Worm (Caenorhabditis elegans) whole organism, young adult: ENCODE data around the gene glt-5.

ENCODE experiments used
- B0336.3 ChIP-seq: fragments of 200-800 bp; sonication (Bioruptor generic); IDR thresholded peaks from 2 replicates; pipeline ENCODE4 v1.3.6; 2022; ENCODE audit warnings: missing genetic modification characterization, missing compliant biosample characterization
- F10E7.11 ChIP-seq: sonication (generic microtip); optimal IDR thresholded peaks from 2 replicates; lab custom pipeline; 2017; ENCODE audit warnings: mild to moderate bottlenecking, missing genetic modification characterization, moderate library complexity, missing compliant biosample characterization
- F22D6.2 ChIP-seq: sonication (generic microtip); optimal IDR thresholded peaks from 2 replicates; lab custom pipeline; 2016; ENCODE audit warnings: mild to moderate bottlenecking, missing genetic modification characterization, missing compliant biosample characterization
- F39B2.1 ChIP-seq: fragments of 200-800 bp; sonication (Bioruptor generic); IDR thresholded peaks from 2 replicates; pipeline ENCODE4 v1.3.6; 2022; ENCODE audit warnings: missing genetic modification reagents, missing genetic modification characterization, missing compliant biosample characterization
- F49E8.2 ChIP-seq: sonication (generic microtip); optimal IDR thresholded peaks from 3 replicates; lab custom pipeline; 2017; ENCODE audit warnings: missing genetic modification characterization, mild to moderate bottlenecking, missing compliant biosample characterization, antibody characterized with exemption, moderate library complexity; ENCODE audit not compliant: insufficient read depth
- F52B5.7 ChIP-seq: sonication (generic microtip); optimal IDR thresholded peaks from 2 replicates; lab custom pipeline; 2016; ENCODE audit warnings: mild to moderate bottlenecking, missing genetic modification characterization, missing compliant biosample characterization
- F55B11.4 ChIP-seq: sonication (generic microtip); optimal IDR thresholded peaks from 2 replicates; lab custom pipeline; 2016; ENCODE audit warnings: missing compliant biosample characterization, missing genetic modification characterization, borderline replicate concordance; ENCODE audit not compliant: insufficient read depth
- F57C9.4 ChIP-seq: sonication (generic microtip); optimal IDR thresholded peaks from 2 replicates; lab custom pipeline; 2017; ENCODE audit warnings: mild to moderate bottlenecking, missing genetic modification characterization, missing compliant biosample characterization
- T26A5.8 ChIP-seq: sonication (generic microtip); optimal IDR thresholded peaks from 2 replicates; lab custom pipeline; 2016; ENCODE audit warnings: missing genetic modification characterization, missing compliant biosample characterization
- Y53G8AR.9 ChIP-seq: fragments of 200-800 bp; sonication (Bioruptor generic); conservative IDR thresholded peaks from 2 replicates; pipeline ENCODE4 v1.3.6; 2022; ENCODE audit warnings: missing genetic modification reagents, missing genetic modification characterization, missing compliant biosample characterization
- Y67H2A.10 ChIP-seq: fragments of 200-800 bp; sonication (Bioruptor generic); conservative IDR thresholded peaks from 2 replicates; pipeline ENCODE4 v1.3.6; 2022; ENCODE audit warnings: missing genetic modification reagents, missing genetic modification characterization, missing compliant biosample characterization
- Y95B8A.8 ChIP-seq: fragments of 200-800 bp; sonication (Bioruptor generic); IDR thresholded peaks from 2 replicates; pipeline ENCODE4 v1.3.6; 2022; ENCODE audit warnings: missing genetic modification reagents, missing genetic modification characterization, missing compliant biosample characterization
- aptf-2 ChIP-seq: fragments of 200-800 bp; sonication (Bioruptor generic); conservative IDR thresholded peaks from 2 replicates; pipeline ENCODE4 v1.3.6; 2022; ENCODE audit warnings: missing genetic modification reagents, missing genetic modification characterization, missing compliant biosample characterization
- attf-5 ChIP-seq: fragments of 200-800 bp; sonication (Bioruptor generic); optimal IDR thresholded peaks from 2 replicates; lab custom pipeline; 2018; ENCODE audit warnings: mild to moderate bottlenecking, missing genetic modification characterization, missing compliant biosample characterization
- bed-1 ChIP-seq: fragments of 200-800 bp; sonication (Bioruptor generic); IDR thresholded peaks from 2 replicates; pipeline ENCODE4 v1.3.6; 2022; ENCODE audit warnings: missing genetic modification reagents, missing genetic modification characterization, missing compliant biosample characterization
- bed-2 ChIP-seq: fragments of 200-800 bp; sonication (Bioruptor generic); IDR thresholded peaks from 2 replicates; pipeline ENCODE4 v1.3.6; 2022; ENCODE audit warnings: missing genetic modification reagents, missing genetic modification characterization, missing compliant biosample characterization
- ccch-3 ChIP-seq: fragments of 200-800 bp; sonication (Bioruptor generic); optimal IDR thresholded peaks from 2 replicates; lab custom pipeline; 2018; ENCODE audit warnings: mild to moderate bottlenecking, missing genetic modification characterization, missing compliant biosample characterization
- cebp-2 ChIP-seq: fragments of 200-800 bp; sonication (Bioruptor generic); IDR thresholded peaks from 2 replicates; pipeline ENCODE4 v1.3.6; 2022; ENCODE audit warnings: missing genetic modification characterization, missing compliant biosample characterization
- ceh-100 ChIP-seq: fragments of 200-800 bp; sonication (Bioruptor generic); IDR thresholded peaks from 2 replicates; pipeline ENCODE4 v1.3.6; 2022; ENCODE audit warnings: missing genetic modification reagents, missing genetic modification characterization, missing compliant biosample characterization
- chd-7 ChIP-seq: sonication (generic microtip); optimal IDR thresholded peaks from 2 replicates; lab custom pipeline; 2016; ENCODE audit warnings: mild to moderate bottlenecking, missing genetic modification characterization, moderate library complexity, missing compliant biosample characterization
- ets-4 ChIP-seq: fragments of 200-800 bp; sonication (Bioruptor generic); optimal IDR thresholded peaks from 2 replicates; lab custom pipeline; 2018; ENCODE audit warnings: mild to moderate bottlenecking, missing genetic modification characterization, missing compliant biosample characterization
- hmg-1.2 ChIP-seq: fragments of 200-800 bp; sonication (Bioruptor generic); IDR thresholded peaks from 2 replicates; pipeline ENCODE4 v1.3.6; 2022; ENCODE audit warnings: missing genetic modification reagents, missing genetic modification characterization, missing compliant biosample characterization
- hmg-20 ChIP-seq: fragments of 200-800 bp; sonication (Bioruptor generic); IDR thresholded peaks from 2 replicates; pipeline ENCODE4 v1.3.6; 2022; ENCODE audit warnings: missing genetic modification reagents, missing genetic modification characterization, missing compliant biosample characterization
- lin-40 ChIP-seq: sonication (generic microtip); optimal IDR thresholded peaks from 2 replicates; lab custom pipeline; 2016; ENCODE audit warnings: missing genetic modification characterization, mild to moderate bottlenecking, missing compliant biosample characterization, missing genotype, missing genetic modification reagents
- lir-1 ChIP-seq: fragments of 200-800 bp; sonication (Bioruptor generic); conservative IDR thresholded peaks from 2 replicates; pipeline ENCODE4 v1.3.6; 2022; ENCODE audit warnings: missing genetic modification reagents, missing genetic modification characterization, missing compliant biosample characterization
- lsy-27 ChIP-seq: sonication (generic microtip); optimal IDR thresholded peaks from 2 replicates; lab custom pipeline; 2017; ENCODE audit warnings: missing genetic modification characterization, mild to moderate bottlenecking, missing compliant biosample characterization, antibody characterized with exemption, missing genotype, borderline replicate concordance; ENCODE audit not compliant: insufficient read depth
- madf-6 ChIP-seq: fragments of 200-800 bp; sonication (Bioruptor generic); IDR thresholded peaks from 2 replicates; pipeline ENCODE4 v1.3.6; 2022; ENCODE audit warnings: missing genetic modification reagents, missing genetic modification characterization, missing compliant biosample characterization
- madf-8 ChIP-seq: fragments of 200-800 bp; sonication (Bioruptor generic); conservative IDR thresholded peaks from 2 replicates; pipeline ENCODE4 v1.3.6; 2022; ENCODE audit warnings: missing genetic modification reagents, missing genetic modification characterization, missing compliant biosample characterization
- mel-28 ChIP-seq: sonication (generic microtip); optimal IDR thresholded peaks from 2 replicates; lab custom pipeline; 2016; ENCODE audit warnings: borderline replicate concordance, mild to moderate bottlenecking, missing genetic modification characterization, missing compliant biosample characterization
- nfya-1 ChIP-seq: sonication (generic microtip); optimal IDR thresholded peaks from 2 replicates; lab custom pipeline; 2017; ENCODE audit warnings: antibody characterized with exemption, missing compliant biosample characterization, missing genetic modification characterization, borderline replicate concordance; ENCODE audit not compliant: insufficient read depth
- nfyb-1 ChIP-seq: fragments of 200-800 bp; sonication (Bioruptor generic); IDR thresholded peaks from 2 replicates; pipeline ENCODE4 v1.3.6; 2022; ENCODE audit warnings: missing genetic modification reagents, missing genetic modification characterization, missing compliant biosample characterization
- nhr-179 ChIP-seq: sonication (generic microtip); optimal IDR thresholded peaks from 2 replicates; lab custom pipeline; 2016; ENCODE audit warnings: mild to moderate bottlenecking, missing genetic modification characterization, missing compliant biosample characterization
- pha-4 ChIP-seq: fragments of 150-350 bp; sonication (generic microtip); optimal IDR thresholded peaks from 2 replicates; lab custom pipeline; 2014; ENCODE audit warnings: missing biosample characterization, missing genetic modification reagents, missing genetic modification characterization
- rpc-1 ChIP-seq, 2 experiments: fragments of 150-350 bp in 1 of 2; sonication (generic microtip) in 1 of 2; optimal IDR thresholded peaks; 2 replicates each; lab custom pipeline; 2014 to 2018; ENCODE audit warnings: missing biosample characterization in 1 of 2, missing genetic modification characterization in 1 of 2, missing genetic modification reagents in 1 of 2, missing genotype in 1 of 2
- sdz-38 ChIP-seq: sonication (generic microtip); optimal IDR thresholded peaks from 2 replicates; lab custom pipeline; 2016; ENCODE audit warnings: missing genotype, missing genetic modification characterization, missing compliant biosample characterization
- snpc-3.4 ChIP-seq: sonication (generic microtip); optimal IDR thresholded peaks from 2 replicates; lab custom pipeline; 2017; ENCODE audit warnings: missing genetic modification characterization, mild to moderate bottlenecking, missing compliant biosample characterization, antibody characterized with exemption, moderate library complexity, missing genotype, missing genetic modification reagents
- somi-1 ChIP-seq: fragments of 200-800 bp; sonication (Bioruptor generic); optimal IDR thresholded peaks from 2 replicates; lab custom pipeline; 2018; ENCODE audit warnings: mild to moderate bottlenecking, missing genetic modification characterization, missing compliant biosample characterization
- sptf-2 ChIP-seq: fragments of 200-800 bp; sonication (Bioruptor generic); optimal IDR thresholded peaks from 2 replicates; lab custom pipeline; 2018; ENCODE audit warnings: mild to moderate bottlenecking, missing genetic modification characterization, missing compliant biosample characterization
- unc-130 ChIP-seq: sonication (generic microtip); optimal IDR thresholded peaks from 2 replicates; lab custom pipeline; 2016; ENCODE audit warnings: missing genetic modification reagents, missing genetic modification characterization, missing compliant biosample characterization
- zfh-2 ChIP-seq: fragments of 200-800 bp; sonication (Bioruptor generic); conservative IDR thresholded peaks from 2 replicates; pipeline ENCODE4 v1.3.6; 2022; ENCODE audit warnings: missing genetic modification reagents, missing genetic modification characterization, missing compliant biosample characterization
- ztf-22 ChIP-seq: fragments of 200-800 bp; sonication (Bioruptor generic); optimal IDR thresholded peaks from 2 replicates; lab custom pipeline; 2018; ENCODE audit warnings: mild to moderate bottlenecking, missing genetic modification characterization, moderate library complexity, missing compliant biosample characterization
- ztf-6 ChIP-seq: fragments of 200-800 bp; sonication (Bioruptor generic); IDR thresholded peaks from 2 replicates; pipeline ENCODE4 v1.3.6; 2022; ENCODE audit warnings: missing genetic modification reagents, missing genetic modification characterization, missing compliant biosample characterization

Gene glt-5

ce11 chrII:9753730-9754129 is 45.0 kb upstream of the glt-5 start, which contains the start of gene ZK1321.1:
Gene ZK1321.1, plus strand, starts transcription at chrII:9754030.
- TF ChIP-seq F22D6.2 (tag; lab: Kevin White, UChicago) (no peak), cebp-2 (GFP tag; lab: Robert Waterston, UW) (no peak), bed-1 (GFP tag; lab: Robert Waterston, UW) (no peak), Y53G8AR.9 (GFP tag; lab: Robert Waterston, UW) (no peak)

DNA sequence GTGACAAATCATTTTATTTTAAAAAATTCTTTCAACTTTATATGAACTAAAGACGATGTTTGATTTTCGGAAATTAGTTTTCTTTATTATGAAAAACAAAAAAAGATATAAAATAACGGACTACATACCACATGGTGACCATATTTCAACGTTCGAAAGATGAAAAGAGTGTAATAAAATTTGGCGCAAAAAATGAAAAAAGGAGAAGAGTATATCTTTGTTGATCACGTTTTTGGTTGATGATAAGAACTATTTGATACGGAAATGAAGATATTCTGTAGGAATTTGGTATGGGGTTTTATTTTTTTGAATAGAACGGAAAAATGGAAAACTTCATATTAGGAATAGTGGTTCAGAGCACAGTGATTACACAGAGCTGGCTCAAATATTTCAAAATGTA is 44.4 kb upstream of the glt-5 start, which contains the start of gene Y53C12B.7:
TSS of gene Y53C12B.7 (minus strand) at position 163 of the 400 bp plus-strand sequence.
- TF ChIP-seq madf-6 (GFP tag; lab: Robert Waterston, UW) (no peak), ceh-100 (GFP tag; lab: Robert Waterston, UW) (no peak), lsy-27 (tag; lab: Kevin White, UChicago) (no peak), hmg-20 (GFP tag; lab: Robert Waterston, UW) (no peak), zfh-2 (GFP tag; lab: Robert Waterston, UW) (no peak), chd-7 (no peak), snpc-3.4 (tag; lab: Kevin White, UChicago) (no peak), F57C9.4 (tag; lab: Kevin White, UChicago) (no peak), sptf-2 (no peak), aptf-2 (GFP tag; lab: Robert Waterston, UW) (no peak)

DNA sequence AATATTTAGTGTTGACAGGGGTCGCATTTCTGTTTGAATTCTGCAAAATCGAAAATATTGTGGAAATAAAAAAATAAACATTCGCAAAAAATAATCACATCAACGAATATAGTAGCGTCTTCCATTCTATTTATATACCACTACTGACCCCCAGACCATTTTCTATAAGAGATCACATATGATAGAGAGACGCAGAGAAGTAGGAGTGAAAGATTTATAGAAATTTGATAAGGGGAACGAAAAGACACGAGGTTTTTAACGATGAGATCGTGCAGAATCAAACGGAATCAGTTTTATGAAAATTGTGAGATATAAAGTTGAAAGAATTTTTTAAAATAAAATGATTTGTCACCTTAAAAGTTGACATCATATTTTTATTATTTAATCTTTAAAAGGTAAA is 43.6 kb upstream of the glt-5 start:
- TF ChIP-seq F55B11.4 (tag; lab: Kevin White, UChicago) (no peak), F39B2.1 (GFP tag; lab: Robert Waterston, UW) (no peak), B0336.3 (GFP tag; lab: Robert Waterston, UW) (no peak), lsy-27 (tag; lab: Kevin White, UChicago) (no peak), nfyb-1 (GFP tag; lab: Robert Waterston, UW) (no peak), somi-1 (GFP tag; lab: Kevin White, UChicago) (no peak), ets-4 (GFP tag; lab: Kevin White, UChicago) (no peak), rpc-1 (optimal IDR thresholded peaks at IDR 0.05; lab: Kevin White, UChicago) (no peak), rpc-1 (tag; optimal IDR thresholded peaks at IDR 0.05; lab: Kevin White, UChicago) (no peak), attf-5 (no peak), bed-2 (GFP tag; lab: Robert Waterston, UW) (no peak), mel-28 (tag; lab: Kevin White, UChicago) (no peak), ccch-3 (GFP tag; lab: Kevin White, UChicago) (no peak), Y53G8AR.9 (GFP tag; lab: Robert Waterston, UW) (no peak)

- TF ChIP-seq pha-4 (tag; lab: Kevin White, UChicago) (peak; percentile 6), Y95B8A.8 (GFP tag; lab: Robert Waterston, UW) (no peak), sdz-38 (tag; lab: Kevin White, UChicago) (no peak), nfyb-1 (GFP tag; lab: Robert Waterston, UW) (no peak), hmg-1.2 (GFP tag; lab: Robert Waterston, UW) (peak; percentile 40; the same call in 1 of the 2 replicates), nfya-1 (tag; lab: Kevin White, UChicago) (no peak), F52B5.7 (no peak), lir-1 (GFP tag; lab: Robert Waterston, UW) (no peak), attf-5 (peak; percentile 50), bed-2 (GFP tag; lab: Robert Waterston, UW) (no peak), lin-40 (tag; lab: Kevin White, UChicago) (peak; percentile 21), unc-130 (no peak), ztf-6 (no peak), F10E7.11 (tag; lab: Kevin White, UChicago) (no peak), nhr-179 (tag; lab: Kevin White, UChicago) (no peak), ztf-22 (GFP tag; lab: Kevin White, UChicago) (no peak), T26A5.8 (tag; lab: Kevin White, UChicago) (no peak), lsy-27 (tag; lab: Kevin White, UChicago) (no peak), Y67H2A.10 (GFP tag; lab: Robert Waterston, UW) (no peak), Y53G8AR.9 (GFP tag; lab: Robert Waterston, UW) (no peak), madf-8 (GFP tag; lab: Robert Waterston, UW) (no peak), F49E8.2 (peak; percentile 62), zfh-2 (GFP tag; lab: Robert Waterston, UW) (no peak)
Observed at ce11 chrII:9746069-9746468, 37.4 kb upstream of the glt-5 start, which contains the start of the genes Y53C12B.1 and nos-3. Gene Y53C12B.1, minus strand, starts transcription at chrII:9746078. Gene nos-3, plus strand, starts transcription at chrII:9746316.
